Fruit fly (Drosophila melanogaster) whole organism, embryonic: ENCODE data around the gene Rbf.

ENCODE experiments used
- Aef1 ChIP-seq: fragments of 200-800 bp; sonication (Bioruptor generic); IDR thresholded peaks from 3 replicates; pipeline ENCODE4 v1.3.6; 2022; ENCODE audit warnings: missing biosample characterization, missing genetic modification characterization
- Atf3 ChIP-seq: fragments of 200-800 bp; sonication (Bioruptor generic); optimal IDR thresholded peaks from 3 replicates; lab custom pipeline; 2016; ENCODE audit warnings: missing biosample characterization, missing genetic modification characterization
- CG1024 ChIP-seq: fragments of 200-800 bp; sonication (Bioruptor generic); IDR thresholded peaks from 2 replicates; pipeline ENCODE4 v1.3.6; 2022; ENCODE audit warnings: missing biosample characterization, missing genetic modification characterization
- CG10267 ChIP-seq: fragments of 200-800 bp; sonication (Bioruptor generic); optimal IDR thresholded peaks from 2 replicates; lab custom pipeline; 2018; ENCODE audit warnings: missing biosample characterization, mild to moderate bottlenecking, missing genetic modification characterization, moderate library complexity
- CG10543 ChIP-seq: fragments of 200-800 bp; sonication (Bioruptor generic); optimal IDR thresholded peaks from 3 replicates; lab custom pipeline; 2017; ENCODE audit warnings: missing biosample characterization, mild to moderate bottlenecking, missing genetic modification characterization, moderate library complexity
- CG12155 ChIP-seq: fragments of 200-800 bp; sonication (Bioruptor generic); optimal IDR thresholded peaks from 3 replicates; lab custom pipeline; 2016; ENCODE audit warnings: missing biosample characterization, missing genetic modification characterization
- CG12744 ChIP-seq: fragments of 200-800 bp; sonication (Bioruptor generic); optimal IDR thresholded peaks from 2 replicates; lab custom pipeline; 2016; ENCODE audit warnings: missing biosample characterization, missing genetic modification characterization
- CG15514 ChIP-seq: fragments of 200-800 bp; sonication (Bioruptor generic); optimal IDR thresholded peaks from 3 replicates; lab custom pipeline; 2017; ENCODE audit warnings: missing biosample characterization, missing genetic modification characterization, mild to moderate bottlenecking, moderate library complexity, missing genetic modification reagents
- CG2202 ChIP-seq: fragments of 200-800 bp; sonication (Bioruptor generic); optimal IDR thresholded peaks from 2 replicates; lab custom pipeline; 2018; ENCODE audit warnings: missing biosample characterization, mild to moderate bottlenecking, missing genetic modification characterization
- CG33557 ChIP-seq: fragments of 200-800 bp; sonication (Bioruptor generic); optimal IDR thresholded peaks from 2 replicates; lab custom pipeline; 2019; ENCODE audit warnings: missing biosample characterization, mild to moderate bottlenecking, missing genetic modification characterization, moderate library complexity
- CG34422 ChIP-seq: fragments of 200-800 bp; sonication (Bioruptor generic); IDR thresholded peaks from 3 replicates; pipeline ENCODE4 v1.3.6; 2022; ENCODE audit warnings: missing biosample characterization, missing genetic modification characterization
- CG4360 ChIP-seq: fragments of 200-800 bp; sonication (Bioruptor generic); IDR thresholded peaks from 2 replicates; pipeline ENCODE4 v1.3.6; 2022; ENCODE audit warnings: missing biosample characterization, missing genetic modification characterization
- CG6272 ChIP-seq: fragments of 200-800 bp; sonication (Bioruptor generic); IDR thresholded peaks from 2 replicates; pipeline ENCODE4 v1.3.6; 2022; ENCODE audit warnings: missing biosample characterization, missing genetic modification characterization
- CG6654 ChIP-seq: fragments of 200-800 bp; sonication (Bioruptor generic); optimal IDR thresholded peaks from 2 replicates; lab custom pipeline; 2017; ENCODE audit warnings: missing biosample characterization, mild to moderate bottlenecking, missing genetic modification characterization
- CG6765 ChIP-seq: fragments of 200-800 bp; sonication (Bioruptor generic); optimal IDR thresholded peaks from 3 replicates; lab custom pipeline; 2017; ENCODE audit warnings: missing biosample characterization, mild to moderate bottlenecking, missing genetic modification characterization
- CG6813 ChIP-seq: fragments of 200-800 bp; sonication (Bioruptor generic); optimal IDR thresholded peaks from 2 replicates; lab custom pipeline; 2017; ENCODE audit warnings: missing biosample characterization, missing genetic modification characterization, mild to moderate bottlenecking, moderate library complexity, missing genetic modification reagents
- CG7987 ChIP-seq: fragments of 200-800 bp; sonication (Bioruptor generic); optimal IDR thresholded peaks from 2 replicates; lab custom pipeline; 2018; ENCODE audit warnings: missing biosample characterization, mild to moderate bottlenecking, missing genetic modification characterization, moderate library complexity
- CG8290 ChIP-seq, 3 experiments: fragments of 200-800 bp; sonication (Bioruptor generic); optimal IDR thresholded peaks; 2 replicates each; lab custom pipeline; 2016 to 2019; ENCODE audit warnings: missing biosample characterization in 3 of 3, missing genetic modification characterization in 3 of 3, mild to moderate bottlenecking in 2 of 3, moderate library complexity in 1 of 3
- D19B ChIP-seq: fragments of 200-800 bp; sonication (Bioruptor generic); optimal IDR thresholded peaks from 2 replicates; lab custom pipeline; 2017; ENCODE audit warnings: missing biosample characterization, mild to moderate bottlenecking, missing genetic modification characterization
- Dip3 ChIP-seq: fragments of 200-800 bp; sonication (Bioruptor generic); optimal IDR thresholded peaks from 3 replicates; lab custom pipeline; 2016; ENCODE audit warnings: missing biosample characterization, missing genetic modification characterization
- Dll ChIP-seq: fragments of 200-800 bp; sonication (Bioruptor generic); IDR thresholded peaks from 4 replicates; pipeline ENCODE4 v1.3.6; 2022; ENCODE audit warnings: missing biosample characterization, missing genetic modification characterization; ENCODE audit not compliant: partially characterized antibody
- Elba2 ChIP-seq: fragments of 200-800 bp; sonication (Bioruptor generic); optimal IDR thresholded peaks from 3 replicates; lab custom pipeline; 2016; ENCODE audit warnings: missing biosample characterization, missing genetic modification characterization
- Gug ChIP-seq: fragments of 200-800 bp; sonication (Bioruptor generic); IDR thresholded peaks from 4 replicates; pipeline ENCODE4 v1.3.6; 2022; ENCODE audit warnings: missing biosample characterization, missing genetic modification characterization
- HLHmδ ChIP-seq: fragments of 200-800 bp; sonication (Bioruptor generic); optimal IDR thresholded peaks from 2 replicates; lab custom pipeline; 2018; ENCODE audit warnings: missing biosample characterization, mild to moderate bottlenecking, missing genetic modification characterization, moderate library complexity
- Lim3 ChIP-seq: fragments of 200-800 bp; sonication (Bioruptor generic); IDR thresholded peaks from 2 replicates; pipeline ENCODE4 v1.3.6; 2022; ENCODE audit warnings: missing biosample characterization, missing genetic modification characterization
- Med ChIP-seq: fragments of 200-800 bp; sonication (Bioruptor generic); peaks from one replicate; lab custom pipeline; 2016; ENCODE audit warnings: missing biosample characterization, missing genetic modification characterization, mild to moderate bottlenecking, inconsistent platforms, moderate library complexity
- Rfx ChIP-seq: fragments of 200-800 bp; sonication (Bioruptor generic); IDR thresholded peaks from 2 replicates; pipeline ENCODE4 v1.3.6; 2022; ENCODE audit warnings: missing biosample characterization, missing genetic modification characterization
- Sox100B ChIP-seq: fragments of 200-800 bp; sonication (Bioruptor generic); optimal IDR thresholded peaks from 3 replicates; lab custom pipeline; 2018; ENCODE audit warnings: missing biosample characterization, mild to moderate bottlenecking, missing genetic modification characterization
- Trl ChIP-seq, 3 experiments: fragments of >200 bp in 2 of 3; fragments of 200-800 bp in 1 of 3; sonication (Bioruptor generic) in 1 of 3; optimal IDR thresholded peaks; 2 replicates in 1 of 3; 3 replicates in 2 of 3; lab custom pipeline; 2016 to 2017; ENCODE audit warnings: missing biosample characterization in 1 of 3, missing genetic modification characterization in 1 of 3
- cad ChIP-seq: fragments of >200 bp; optimal IDR thresholded peaks from 2 replicates; lab custom pipeline; 2017; ENCODE audit warnings: missing biosample characterization, missing genetic modification characterization
- cato ChIP-seq: fragments of 200-800 bp; sonication (Bioruptor generic); optimal IDR thresholded peaks from 2 replicates; lab custom pipeline; 2016; ENCODE audit warnings: missing biosample characterization, missing genetic modification characterization, borderline replicate concordance
- dm ChIP-seq: fragments of 200-800 bp; sonication (Bioruptor generic); optimal IDR thresholded peaks from 3 replicates; lab custom pipeline; 2016; ENCODE audit warnings: missing biosample characterization, missing genetic modification characterization
- ewg ChIP-seq: fragments of 200-800 bp; sonication (Bioruptor generic); optimal IDR thresholded peaks from 3 replicates; lab custom pipeline; 2017; ENCODE audit warnings: mild to moderate bottlenecking, missing biosample characterization, missing genetic modification reagents, missing genetic modification characterization
- gce ChIP-seq: fragments of 200-800 bp; sonication (Bioruptor generic); IDR thresholded peaks from 3 replicates; pipeline ENCODE4 v1.3.6; 2022; ENCODE audit warnings: missing biosample characterization, missing genetic modification characterization
- hkb ChIP-seq, 2 experiments: fragments of 200-800 bp in 1 of 2; fragments of >200 bp in 1 of 2; sonication (Bioruptor generic) in 1 of 2; IDR thresholded peaks in 1 of 2; optimal IDR thresholded peaks in 1 of 2; 2 replicates each; pipeline versions ENCODE4 v1.3.6 to Lab custom; 2017 to 2022; ENCODE audit warnings: missing biosample characterization in 1 of 2, missing genetic modification characterization in 1 of 2
- lmd ChIP-seq: fragments of 200-800 bp; sonication (Bioruptor generic); IDR thresholded peaks from 2 replicates; pipeline ENCODE4 v1.3.6; 2022; ENCODE audit warnings: missing biosample characterization, missing genetic modification characterization
- onecut ChIP-seq: fragments of 200-800 bp; sonication (Bioruptor generic); IDR thresholded peaks from 2 replicates; pipeline ENCODE4 v1.3.6; 2022; ENCODE audit warnings: missing biosample characterization, missing genetic modification characterization
- phol ChIP-seq: fragments of 200-800 bp; sonication (Bioruptor generic); optimal IDR thresholded peaks from 3 replicates; lab custom pipeline; 2018; ENCODE audit warnings: missing biosample characterization, mild to moderate bottlenecking, missing genetic modification characterization, moderate library complexity
- pzg ChIP-seq: fragments of 200-800 bp; sonication (Bioruptor generic); optimal IDR thresholded peaks from 3 replicates; lab custom pipeline; 2018; ENCODE audit warnings: missing biosample characterization, mild to moderate bottlenecking, missing genetic modification characterization, moderate library complexity
- scrt ChIP-seq: fragments of 200-800 bp; sonication (Bioruptor generic); optimal IDR thresholded peaks from 2 replicates; lab custom pipeline; 2018; ENCODE audit warnings: missing biosample characterization, mild to moderate bottlenecking, missing genetic modification characterization, moderate library complexity
- seq ChIP-seq: fragments of 200-800 bp; sonication (Bioruptor generic); IDR thresholded peaks from 2 replicates; pipeline ENCODE4 v1.3.6; 2022; ENCODE audit warnings: missing biosample characterization, missing genetic modification characterization
- slbo ChIP-seq: fragments of 200-800 bp; sonication (Bioruptor generic); IDR thresholded peaks from 2 replicates; pipeline ENCODE4 v1.3.6; 2022; ENCODE audit warnings: missing biosample characterization, missing genetic modification characterization
- sob ChIP-seq: fragments of 200-800 bp; sonication (Bioruptor generic); IDR thresholded peaks from 2 replicates; pipeline ENCODE4 v1.3.6; 2022; ENCODE audit warnings: missing biosample characterization, missing genetic modification characterization
- stwl ChIP-seq: fragments of 200-800 bp; sonication (Bioruptor generic); optimal IDR thresholded peaks from 3 replicates; lab custom pipeline; 2018; ENCODE audit warnings: missing biosample characterization, mild to moderate bottlenecking, missing genetic modification characterization, moderate library complexity
- tna ChIP-seq: fragments of 200-800 bp; sonication (Bioruptor generic); IDR thresholded peaks from 2 replicates; pipeline ENCODE4 v1.3.6; 2022; ENCODE audit warnings: missing biosample characterization, missing genetic modification characterization; ENCODE audit not compliant: partially characterized antibody
- twi ChIP-seq: fragments of 200-800 bp; optimal IDR thresholded peaks from 2 replicates; lab custom pipeline; 2019; ENCODE audit warnings: missing biosample characterization, mild to moderate bottlenecking, missing genetic modification characterization, moderate library complexity
- vvl ChIP-seq: fragments of 200-800 bp; sonication (Bioruptor generic); IDR thresholded peaks from 2 replicates; pipeline ENCODE4 v1.3.6; 2022; ENCODE audit warnings: missing biosample characterization, missing genetic modification characterization
- yki ChIP-seq: fragments of >200 bp; optimal IDR thresholded peaks from 3 replicates; lab custom pipeline; 2018

The Rbf gene

dm6 chrX:841941-842340 is 40.7 kb upstream of the Rbf start (continued):
- TF ChIP-seq yki (lab: Kevin White, UChicago) (no peak), CG6272 (no peak), CG10543 (GFP tag; lab: Kevin White, UChicago) (no peak), Aef1 (GFP tag; lab: Robert Waterston, UW) (no peak), CG12155 (GFP tag; lab: Kevin White, UChicago) (no peak), CG2202 (no peak), Gug (GFP tag; lab: Robert Waterston, UW) (peak; percentile 20; the same call in 1 of the 4 replicates), gce (GFP tag; lab: Robert Waterston, UW) (no peak), D19B (GFP tag; lab: Kevin White, UChicago) (no peak), slbo (GFP tag; lab: Robert Waterston, UW) (peak; percentile 35; the same call in 1 of the 2 replicates), hkb (optimal IDR thresholded peaks at IDR 0.05; lab: Kevin White, UChicago) (no peak), hkb (GFP tag; IDR thresholded peaks at IDR 0.05; lab: Robert Waterston, UW) (0 out of 2 replicates have a peak, but pooled peaks have one; percentile 30), lmd (GFP tag; lab: Robert Waterston, UW) (0 out of 2 replicates have a peak, but pooled peaks have one; percentile 29), CG33557 (GFP tag; lab: Kevin White, UChicago) (no peak)

DNA sequence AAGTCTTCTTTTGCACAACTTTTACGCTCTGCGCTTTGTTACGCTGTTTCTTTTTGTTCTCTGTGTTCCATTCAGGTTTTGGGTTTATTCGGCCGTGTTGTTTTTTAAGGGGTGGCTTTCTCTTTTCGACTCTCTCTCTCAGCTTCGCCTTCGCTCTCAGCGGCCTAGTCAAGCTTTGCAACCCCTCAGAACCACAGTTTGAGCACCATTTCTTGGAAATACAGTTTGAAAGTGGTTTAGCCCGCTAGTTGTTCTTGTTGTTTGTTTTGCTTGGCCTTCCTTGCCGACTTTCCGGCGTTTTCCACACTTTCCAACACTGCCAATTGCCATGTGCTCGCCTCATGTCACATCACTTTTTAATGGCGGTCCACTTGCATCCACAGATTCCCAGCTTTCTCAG is 39.8 kb upstream of the Rbf start:
- TF ChIP-seq seq (GFP tag; lab: Robert Waterston, UW) (peak; percentile 78), CG34422 (peak; percentile 70; the same call in 2 of the 3 replicates), lmd (GFP tag; lab: Robert Waterston, UW) (no peak), vvl (0 out of 2 replicates have a peak, but pooled peaks have one; percentile 13), Sox100B (GFP tag; lab: Kevin White, UChicago) (no peak), CG4360 (GFP tag; lab: Robert Waterston, UW) (peak; percentile 17; the same call in 1 of the 2 replicates), CG10267 (peak; percentile 76), ewg (GFP tag; lab: Kevin White, UChicago) (peak; percentile 20), twi (tag; lab: Kevin White, UChicago) (peak; percentile 20), yki (lab: Kevin White, UChicago) (no peak), CG7987 (GFP tag; lab: Kevin White, UChicago) (peak; percentile 0), sob (GFP tag; lab: Robert Waterston, UW) (0 out of 2 replicates have a peak, but pooled peaks have one; percentile 9), Dip3 (GFP tag; lab: Kevin White, UChicago) (no peak), Lim3 (GFP tag; lab: Robert Waterston, UW) (no peak), Trl (optimal IDR thresholded peaks at IDR 0.05; lab: Kevin White, UChicago) (peak; percentile 50 to 54), Trl (GFP tag; optimal IDR thresholded peaks at IDR 0.05; lab: Kevin White, UChicago) (peak; percentile 11), phol (peak; percentile 40), cad (GFP tag; lab: Kevin White, UChicago) (peak; percentile 73), stwl (tag; lab: Kevin White, UChicago) (peak; percentile 28), tna (GFP tag; lab: Robert Waterston, UW) (no peak), CG1024 (GFP tag; lab: Robert Waterston, UW) (no peak), CG8290 (GFP tag; optimal IDR thresholded peaks at IDR 0.05; lab: Kevin White, UChicago) (peak; percentile 20), CG8290 (tag; optimal IDR thresholded peaks at IDR 0.05; lab: Kevin White, UChicago) (peak; percentile 24 to 45), CG15514 (peak; percentile 24), scrt (GFP tag; lab: Kevin White, UChicago) (peak; percentile 41), pzg (GFP tag; lab: Kevin White, UChicago) (peak; percentile 14), CG6654 (GFP tag; lab: Kevin White, UChicago) (peak; percentile 99), CG6813 (peak; percentile 8), cato (GFP tag; lab: Kevin White, UChicago) (no peak), dm (GFP tag; lab: Kevin White, UChicago) (peak; percentile 12), Atf3 (GFP tag; lab: Kevin White, UChicago) (no peak), Elba2 (GFP tag; lab: Kevin White, UChicago) (no peak), Dll (GFP tag; lab: Robert Waterston, UW) (no peak), onecut (GFP tag; lab: Robert Waterston, UW) (no peak), Rfx (GFP tag; lab: Robert Waterston, UW) (0 out of 2 replicates have a peak, but pooled peaks have one; percentile 13), Med (GFP tag; lab: Kevin White, UChicago) (peak; percentile 22), CG6765 (GFP tag; lab: Kevin White, UChicago) (no peak), CG12744 (GFP tag; lab: Kevin White, UChicago) (no peak), HLHmδ (GFP tag; lab: Kevin White, UChicago) (no peak)
